Worm (Caenorhabditis elegans) whole organism, L4/young adult: Measurements from ENCODE around the gene C52B9.10.

Source experiments
- W03F9.2 ChIP-seq: fragments of 150-350 bp; optimal IDR thresholded peaks from 2 replicates; lab custom pipeline; 2014; ENCODE audit warnings: missing biosample characterization, missing genetic modification characterization
- dao-5 ChIP-seq: sonication (generic microtip); optimal IDR thresholded peaks from 2 replicates; lab custom pipeline; 2016; ENCODE audit warnings: missing genotype, missing genetic modification characterization, moderate library complexity, missing compliant biosample characterization
- him-1 ChIP-seq: sonication (generic microtip); optimal IDR thresholded peaks from 2 replicates; lab custom pipeline; 2016; ENCODE audit warnings: missing genotype, missing genetic modification reagents, missing genetic modification characterization, missing compliant biosample characterization

- TF ChIP-seq W03F9.2 (tag; lab: Kevin White, UChicago) (no peak), him-1 (tag; lab: Kevin White, UChicago) (no peak), dao-5 (tag; lab: Kevin White, UChicago) (no peak)
Measured at ce11 chrX:4274116-4274515, 402 bp downstream of the C52B9.10 start, which contains the start of gene mec-18.
